Worm (Caenorhabditis elegans) whole organism, young adult: Measurements from ENCODE around the gene skr-19.

Experiments used
- F10E7.11 ChIP-seq: sonication (generic microtip); optimal IDR thresholded peaks from 2 replicates; lab custom pipeline; 2017; ENCODE audit warnings: mild to moderate bottlenecking, missing genetic modification characterization, moderate library complexity, missing compliant biosample characterization
- F49E8.2 ChIP-seq: sonication (generic microtip); optimal IDR thresholded peaks from 3 replicates; lab custom pipeline; 2017; ENCODE audit warnings: missing genetic modification characterization, mild to moderate bottlenecking, missing compliant biosample characterization, antibody characterized with exemption, moderate library complexity; ENCODE audit not compliant: insufficient read depth
- F55B11.4 ChIP-seq: sonication (generic microtip); optimal IDR thresholded peaks from 2 replicates; lab custom pipeline; 2016; ENCODE audit warnings: missing compliant biosample characterization, missing genetic modification characterization, borderline replicate concordance; ENCODE audit not compliant: insufficient read depth
- K12H6.12 ChIP-seq: fragments of 200-800 bp; sonication (Bioruptor generic); optimal IDR thresholded peaks from 2 replicates; lab custom pipeline; 2018; ENCODE audit warnings: mild to moderate bottlenecking, missing genetic modification characterization, missing compliant biosample characterization
- Y53F4B.3 ChIP-seq: fragments of 200-800 bp; sonication (Bioruptor generic); IDR thresholded peaks from 2 replicates; pipeline ENCODE4 v1.3.6; 2022; ENCODE audit warnings: missing genetic modification reagents, missing genetic modification characterization, missing compliant biosample characterization
- Y56A3A.18 ChIP-seq: fragments of 200-800 bp; sonication (Bioruptor generic); IDR thresholded peaks from 2 replicates; pipeline ENCODE4 v1.3.6; 2022; ENCODE audit warnings: missing genetic modification reagents, missing genetic modification characterization, missing compliant biosample characterization
- Y79H2A.3 ChIP-seq: fragments of 200-800 bp; sonication (Bioruptor generic); conservative IDR thresholded peaks from 2 replicates; pipeline ENCODE4 v1.3.6; 2022; ENCODE audit warnings: missing genetic modification reagents, missing genetic modification characterization, missing compliant biosample characterization
- ZK185.1 ChIP-seq: sonication (generic microtip); optimal IDR thresholded peaks from 2 replicates; lab custom pipeline; 2016; ENCODE audit warnings: mild to moderate bottlenecking, missing genetic modification characterization, missing compliant biosample characterization; ENCODE audit not compliant: poor library complexity, severe bottlenecking
- ama-1 ChIP-seq, 3 experiments: fragments of 150-350 bp in 1 of 3; sonication (generic microtip) in 2 of 3; optimal IDR thresholded peaks; 2 replicates each; lab custom pipeline; 2014 to 2018; ENCODE audit warnings: missing biosample characterization in 2 of 3, missing genetic modification characterization in 2 of 3, missing genetic modification reagents in 2 of 3
- aptf-3 ChIP-seq: fragments of 200-800 bp; sonication (Bioruptor generic); IDR thresholded peaks from 2 replicates; pipeline ENCODE4 v1.3.6; 2022; ENCODE audit warnings: missing genetic modification characterization, missing compliant biosample characterization
- attf-3 ChIP-seq: fragments of 200-800 bp; sonication (Bioruptor generic); conservative IDR thresholded peaks from 2 replicates; pipeline ENCODE4 v1.3.6; 2022; ENCODE audit warnings: missing genetic modification reagents, missing genetic modification characterization, missing compliant biosample characterization
- ceh-40 ChIP-seq: fragments of 200-800 bp; sonication (Bioruptor generic); IDR thresholded peaks from 2 replicates; pipeline ENCODE4 v1.3.6; 2022; ENCODE audit warnings: missing genetic modification characterization, missing compliant biosample characterization
- ceh-58 ChIP-seq: fragments of 200-800 bp; sonication (Bioruptor generic); IDR thresholded peaks from 2 replicates; pipeline ENCODE4 v1.3.6; 2022; ENCODE audit warnings: missing genetic modification characterization, missing compliant biosample characterization
- dox-1 ChIP-seq: fragments of 200-800 bp; sonication (Bioruptor generic); IDR thresholded peaks from 2 replicates; pipeline ENCODE4 v1.3.6; 2022; ENCODE audit warnings: missing genetic modification reagents, missing genetic modification characterization, missing compliant biosample characterization
- egl-44 ChIP-seq: fragments of 200-800 bp; sonication (Bioruptor generic); IDR thresholded peaks from 2 replicates; pipeline ENCODE4 v1.3.6; 2022; ENCODE audit warnings: missing genetic modification reagents, missing genetic modification characterization, missing compliant biosample characterization
- egrh-3 ChIP-seq: fragments of 200-800 bp; sonication (Bioruptor generic); IDR thresholded peaks from 2 replicates; pipeline ENCODE4 v1.3.6; 2022; ENCODE audit warnings: missing genetic modification reagents, missing genetic modification characterization, missing compliant biosample characterization
- gei-17 ChIP-seq: fragments of 200-800 bp; sonication (Bioruptor generic); optimal IDR thresholded peaks from 2 replicates; lab custom pipeline; 2018; ENCODE audit warnings: mild to moderate bottlenecking, missing genetic modification characterization, missing compliant biosample characterization
- him-1 ChIP-seq: sonication (generic microtip); optimal IDR thresholded peaks from 2 replicates; lab custom pipeline; 2016; ENCODE audit warnings: missing genotype, missing genetic modification reagents, missing genetic modification characterization, missing compliant biosample characterization
- hlh-26 ChIP-seq: fragments of 200-800 bp; sonication (Bioruptor generic); conservative IDR thresholded peaks from 2 replicates; pipeline ENCODE4 v1.3.6; 2022; ENCODE audit warnings: missing genetic modification reagents, missing genetic modification characterization, missing compliant biosample characterization
- lin-35 ChIP-seq, 3 experiments: fragments of 150-350 bp in 2 of 3; sonication (generic microtip) in 1 of 3; optimal IDR thresholded peaks; 2 replicates each; lab custom pipeline; 2014 to 2018; ENCODE audit warnings: missing biosample characterization in 3 of 3, missing genetic modification characterization in 3 of 3, missing genetic modification reagents in 3 of 3
- lin-40 ChIP-seq: sonication (generic microtip); optimal IDR thresholded peaks from 2 replicates; lab custom pipeline; 2016; ENCODE audit warnings: missing genetic modification characterization, mild to moderate bottlenecking, missing compliant biosample characterization, missing genotype, missing genetic modification reagents
- lsy-27 ChIP-seq: sonication (generic microtip); optimal IDR thresholded peaks from 2 replicates; lab custom pipeline; 2017; ENCODE audit warnings: missing genetic modification characterization, mild to moderate bottlenecking, missing compliant biosample characterization, antibody characterized with exemption, missing genotype, borderline replicate concordance; ENCODE audit not compliant: insufficient read depth
- madf-10 ChIP-seq: sonication (generic microtip); optimal IDR thresholded peaks from 2 replicates; lab custom pipeline; 2016; ENCODE audit warnings: mild to moderate bottlenecking, missing genetic modification characterization, missing compliant biosample characterization
- madf-3 ChIP-seq: fragments of 200-800 bp; sonication (Bioruptor generic); IDR thresholded peaks from 2 replicates; pipeline ENCODE4 v1.3.6; 2022; ENCODE audit warnings: missing genetic modification reagents, missing genetic modification characterization, missing compliant biosample characterization
- madf-8 ChIP-seq: fragments of 200-800 bp; sonication (Bioruptor generic); conservative IDR thresholded peaks from 2 replicates; pipeline ENCODE4 v1.3.6; 2022; ENCODE audit warnings: missing genetic modification reagents, missing genetic modification characterization, missing compliant biosample characterization
- nfya-1 ChIP-seq: sonication (generic microtip); optimal IDR thresholded peaks from 2 replicates; lab custom pipeline; 2017; ENCODE audit warnings: antibody characterized with exemption, missing compliant biosample characterization, missing genetic modification characterization, borderline replicate concordance; ENCODE audit not compliant: insufficient read depth
- nhr-120 ChIP-seq: fragments of 200-800 bp; sonication (Bioruptor generic); IDR thresholded peaks from 2 replicates; pipeline ENCODE4 v1.3.6; 2022; ENCODE audit warnings: missing genetic modification characterization, missing compliant biosample characterization
- nhr-179 ChIP-seq: sonication (generic microtip); optimal IDR thresholded peaks from 2 replicates; lab custom pipeline; 2016; ENCODE audit warnings: mild to moderate bottlenecking, missing genetic modification characterization, missing compliant biosample characterization
- repo-1 ChIP-seq: sonication (generic microtip); optimal IDR thresholded peaks from 2 replicates; lab custom pipeline; 2017; ENCODE audit warnings: mild to moderate bottlenecking, missing genetic modification characterization, missing compliant biosample characterization
- snpc-1.3 ChIP-seq: sonication (generic microtip); optimal IDR thresholded peaks from 2 replicates; lab custom pipeline; 2017; ENCODE audit warnings: missing genetic modification characterization, mild to moderate bottlenecking, missing compliant biosample characterization, antibody characterized with exemption, moderate library complexity, missing genotype, missing genetic modification reagents; ENCODE audit not compliant: insufficient read depth
- somi-1 ChIP-seq: fragments of 200-800 bp; sonication (Bioruptor generic); optimal IDR thresholded peaks from 2 replicates; lab custom pipeline; 2018; ENCODE audit warnings: mild to moderate bottlenecking, missing genetic modification characterization, missing compliant biosample characterization
- tbp1 ChIP-seq: fragments of 200-800 bp; sonication (Bioruptor generic); optimal IDR thresholded peaks from 2 replicates; lab custom pipeline; 2018; ENCODE audit warnings: mild to moderate bottlenecking, missing genetic modification characterization, missing compliant biosample characterization
- tbx-9 ChIP-seq: sonication (generic microtip); optimal IDR thresholded peaks from 2 replicates; lab custom pipeline; 2016; ENCODE audit warnings: borderline replicate concordance, missing genetic modification characterization, inconsistent platforms, missing compliant biosample characterization
- tlf-1 ChIP-seq: fragments of 200-800 bp; sonication (Bioruptor generic); optimal IDR thresholded peaks from 2 replicates; lab custom pipeline; 2018; ENCODE audit warnings: mild to moderate bottlenecking, missing genetic modification characterization, missing compliant biosample characterization
- zfh-2 ChIP-seq: fragments of 200-800 bp; sonication (Bioruptor generic); conservative IDR thresholded peaks from 2 replicates; pipeline ENCODE4 v1.3.6; 2022; ENCODE audit warnings: missing genetic modification reagents, missing genetic modification characterization, missing compliant biosample characterization
- zim-3 ChIP-seq: sonication (generic microtip); optimal IDR thresholded peaks from 2 replicates; lab custom pipeline; 2017; ENCODE audit warnings: mild to moderate bottlenecking, missing genetic modification characterization, moderate library complexity, missing compliant biosample characterization
- ztf-22 ChIP-seq: fragments of 200-800 bp; sonication (Bioruptor generic); optimal IDR thresholded peaks from 2 replicates; lab custom pipeline; 2018; ENCODE audit warnings: mild to moderate bottlenecking, missing genetic modification characterization, moderate library complexity, missing compliant biosample characterization

Gene skr-19

DNA sequence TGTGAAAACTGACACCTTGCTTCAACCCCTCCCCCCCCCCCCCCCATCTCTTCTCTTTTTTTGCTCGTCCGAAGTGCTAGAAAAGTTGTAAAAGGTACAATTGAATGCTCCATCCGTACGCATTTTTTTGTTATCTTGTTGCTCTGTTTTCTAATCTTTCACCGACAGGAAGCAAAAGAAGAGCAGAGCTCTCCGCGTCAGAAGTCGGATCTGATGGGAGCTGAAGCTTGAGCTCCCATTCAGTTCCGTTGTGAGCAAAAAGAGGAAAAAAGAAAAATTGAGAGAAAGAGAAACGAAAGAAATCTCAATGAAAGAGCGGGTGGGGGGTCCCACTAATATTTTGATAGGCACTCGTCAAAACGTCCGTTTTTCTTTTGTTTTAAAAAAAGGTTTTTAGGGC lies 17.6 kb downstream of the skr-19 start:
- TF ChIP-seq F49E8.2 (tag; lab: Kevin White, UChicago) (no peak), dox-1 (GFP tag; lab: Robert Waterston, UW) (no peak), tlf-1 (GFP tag; lab: Kevin White, UChicago) (no peak), tbx-9 (no peak), egl-44 (GFP tag; lab: Robert Waterston, UW) (no peak), ama-1 (optimal IDR thresholded peaks at IDR 0.05; lab: Kevin White, UChicago) (no peak), ama-1 (GFP tag; optimal IDR thresholded peaks at IDR 0.05; lab: Kevin White, UChicago) (no peak), madf-10 (tag; lab: Kevin White, UChicago) (no peak), madf-8 (GFP tag; lab: Robert Waterston, UW) (no peak), tbp1 (GFP tag; lab: Kevin White, UChicago) (no peak), K12H6.12 (tag; lab: Kevin White, UChicago) (no peak), ceh-58 (GFP tag; lab: Robert Waterston, UW) (no peak), lsy-27 (no peak), zim-3 (tag; lab: Kevin White, UChicago) (no peak), ceh-40 (GFP tag; lab: Robert Waterston, UW) (no peak), Y53F4B.3 (GFP tag; lab: Robert Waterston, UW) (no peak), repo-1 (tag; lab: Kevin White, UChicago) (no peak), F55B11.4 (no peak), lin-40 (tag; lab: Kevin White, UChicago) (no peak)

DNA sequence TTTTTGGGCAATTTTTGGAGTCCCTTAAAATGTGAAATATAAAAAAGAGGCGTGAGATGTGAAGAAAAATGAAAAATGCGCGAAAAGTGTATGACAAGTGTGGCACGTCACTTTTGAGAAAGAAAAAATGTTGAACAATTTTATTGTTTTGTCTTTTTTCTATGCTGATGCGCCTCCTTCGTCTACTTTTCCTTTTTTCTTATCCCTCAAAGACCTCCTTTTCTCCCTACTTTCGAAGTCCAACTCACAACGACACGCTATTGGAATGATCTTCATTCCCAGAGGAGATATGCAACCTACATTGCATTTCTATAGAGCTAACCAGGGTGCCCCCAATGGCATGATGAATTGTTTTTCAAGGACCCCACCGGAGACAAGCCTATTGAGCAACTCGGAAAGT lies 18.5 kb downstream of the skr-19 start:
- no peak for TF ChIP-seq F10E7.11
- TF ChIP-seq ceh-40 (GFP tag; lab: Robert Waterston, UW), result no peak
- no peak for TF ChIP-seq gei-17 (GFP tag; lab: Kevin White, UChicago)
- TF ChIP-seq nfya-1 (tag; lab: Kevin White, UChicago), result no peak
- TF ChIP-seq him-1, result no peak
- no peak for TF ChIP-seq lin-35 (GFP tag; optimal IDR thresholded peaks at IDR 0.05; lab: Kevin White, UChicago)
- TF ChIP-seq hlh-26 (GFP tag; lab: Robert Waterston, UW), result no peak
- no peak for TF ChIP-seq madf-3 (GFP tag; lab: Robert Waterston, UW)
- TF ChIP-seq somi-1 (GFP tag; lab: Kevin White, UChicago), result no peak
- TF ChIP-seq dox-1 (GFP tag; lab: Robert Waterston, UW), result no peak
- TF ChIP-seq nhr-179 (tag; lab: Kevin White, UChicago), result no peak
- TF ChIP-seq lin-40 (tag; lab: Kevin White, UChicago), result no peak
- no peak for TF ChIP-seq Y79H2A.3 (GFP tag; lab: Robert Waterston, UW)
- TF ChIP-seq F49E8.2 (tag; lab: Kevin White, UChicago), result no peak
- TF ChIP-seq nhr-120 (GFP tag; lab: Robert Waterston, UW), result no peak
- no peak for TF ChIP-seq Y56A3A.18 (GFP tag; lab: Robert Waterston, UW)
- TF ChIP-seq attf-3, result no peak
- TF ChIP-seq snpc-1.3, result no peak
- no peak for TF ChIP-seq aptf-3 (GFP tag; lab: Robert Waterston, UW)

DNA sequence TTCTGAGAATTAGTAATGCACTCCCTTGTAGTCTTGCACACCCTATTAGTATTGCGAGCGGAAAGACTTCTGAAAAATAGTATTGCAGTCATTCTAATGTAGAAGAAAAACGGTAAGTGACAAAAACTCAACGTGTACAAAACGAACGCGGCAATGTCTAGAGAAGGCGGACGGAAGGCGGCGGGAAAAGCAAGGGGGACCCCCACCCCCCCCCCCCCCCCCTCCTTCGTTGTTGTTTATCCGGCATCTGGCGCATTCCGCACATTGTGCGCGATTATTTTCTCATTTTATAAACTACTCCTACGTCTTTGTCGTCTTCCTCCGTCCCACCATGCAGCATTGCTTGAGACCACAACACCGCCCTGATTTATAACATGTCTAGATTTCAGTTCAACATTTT lies 22.2 kb downstream of the skr-19 start:
- TF ChIP-seq zfh-2 (peak; percentile 89), egrh-3 (GFP tag; lab: Robert Waterston, UW) (peak; percentile 48; the same call in 1 of the 2 replicates), ZK185.1 (tag; lab: Kevin White, UChicago) (no peak), ztf-22 (GFP tag; lab: Kevin White, UChicago) (no peak)
